Fruit fly (Drosophila melanogaster) whole organism, embryonic: ENCODE results near the gene rhea.

Source experiments
- CG10462 ChIP-seq: fragments of 200-800 bp; sonication (Bioruptor generic); optimal IDR thresholded peaks from 2 replicates; lab custom pipeline; 2016; ENCODE audit warnings: missing biosample characterization, missing genetic modification characterization
- CG10959 ChIP-seq: fragments of 200-800 bp; sonication (Bioruptor generic); IDR thresholded peaks from 2 replicates; pipeline ENCODE4 v1.3.6; 2022; ENCODE audit warnings: missing biosample characterization, missing genetic modification characterization
- CG12219 ChIP-seq: fragments of 200-800 bp; sonication (Bioruptor generic); optimal IDR thresholded peaks from 3 replicates; lab custom pipeline; 2018; ENCODE audit warnings: missing biosample characterization, mild to moderate bottlenecking, missing genetic modification characterization
- CG13424 ChIP-seq: fragments of 200-800 bp; sonication (Bioruptor generic); optimal IDR thresholded peaks from 2 replicates; lab custom pipeline; 2019; ENCODE audit warnings: missing biosample characterization, mild to moderate bottlenecking, missing genetic modification characterization, moderate library complexity
- CG13894 ChIP-seq: fragments of 200-800 bp; sonication (Bioruptor generic); optimal IDR thresholded peaks from 3 replicates; lab custom pipeline; 2018; ENCODE audit warnings: missing biosample characterization, mild to moderate bottlenecking, missing genetic modification characterization, moderate library complexity
- CG14050 ChIP-seq: fragments of 200-800 bp; sonication (Bioruptor generic); IDR thresholded peaks from 3 replicates; pipeline ENCODE4 v1.3.6; 2022; ENCODE audit warnings: missing biosample characterization, missing genetic modification characterization
- CG17186 ChIP-seq: fragments of 200-800 bp; sonication (Bioruptor generic); optimal IDR thresholded peaks from 3 replicates; lab custom pipeline; 2017; ENCODE audit warnings: missing biosample characterization, missing genetic modification reagents, missing genetic modification characterization
- CG17361 ChIP-seq: fragments of 200-800 bp; sonication (Bioruptor generic); IDR thresholded peaks from 3 replicates; pipeline ENCODE4 v1.3.6; 2022; ENCODE audit warnings: missing biosample characterization, missing genetic modification characterization
- CG17385 ChIP-seq: fragments of 200-800 bp; sonication (Bioruptor generic); optimal IDR thresholded peaks from 3 replicates; lab custom pipeline; 2018; ENCODE audit warnings: missing biosample characterization, mild to moderate bottlenecking, missing genetic modification characterization
- CG17568 ChIP-seq: fragments of 200-800 bp; sonication (Bioruptor generic); optimal IDR thresholded peaks from 2 replicates; lab custom pipeline; 2018; ENCODE audit warnings: missing biosample characterization, mild to moderate bottlenecking, missing genetic modification characterization, moderate library complexity
- CG17612 ChIP-seq: fragments of 200-800 bp; sonication (Bioruptor generic); IDR thresholded peaks from 2 replicates; pipeline ENCODE4 v1.3.6; 2022; ENCODE audit warnings: missing biosample characterization, missing genetic modification characterization
- CG18599 ChIP-seq: fragments of 200-800 bp; sonication (Bioruptor generic); optimal IDR thresholded peaks from 3 replicates; lab custom pipeline; 2017; ENCODE audit warnings: missing biosample characterization, missing genetic modification characterization, mild to moderate bottlenecking, moderate library complexity, missing genetic modification reagents
- CG2712 ChIP-seq: fragments of 200-800 bp; optimal IDR thresholded peaks from 3 replicates; lab custom pipeline; 2019; ENCODE audit warnings: missing biosample characterization, mild to moderate bottlenecking, missing genetic modification characterization, moderate library complexity
- CG31224 ChIP-seq: fragments of 200-800 bp; sonication (Bioruptor generic); IDR thresholded peaks from 2 replicates; pipeline ENCODE4 v1.3.6; 2022; ENCODE audit warnings: missing biosample characterization, missing genetic modification characterization
- CG3847 ChIP-seq: fragments of 200-800 bp; sonication (Bioruptor generic); IDR thresholded peaks from 2 replicates; pipeline ENCODE4 v1.3.6; 2022; ENCODE audit warnings: missing biosample characterization, missing genetic modification characterization
- CG4404 ChIP-seq: fragments of 200-800 bp; sonication (Bioruptor generic); IDR thresholded peaks from 2 replicates; pipeline ENCODE4 v1.3.6; 2022; ENCODE audit warnings: missing biosample characterization, missing genetic modification characterization
- CG4424 ChIP-seq: fragments of 200-800 bp; sonication (Bioruptor generic); optimal IDR thresholded peaks from 3 replicates; lab custom pipeline; 2016; ENCODE audit warnings: missing biosample characterization, missing genetic modification characterization
- CG4707 ChIP-seq: fragments of 200-800 bp; sonication (Bioruptor generic); optimal IDR thresholded peaks from 2 replicates; lab custom pipeline; 2018; ENCODE audit warnings: missing biosample characterization, mild to moderate bottlenecking, missing genetic modification characterization, moderate library complexity
- CG9876 ChIP-seq: fragments of 200-800 bp; sonication (Bioruptor generic); optimal IDR thresholded peaks from 2 replicates; lab custom pipeline; 2016; ENCODE audit warnings: missing biosample characterization, missing genetic modification characterization
- CTCF ChIP-seq: fragments of 200-800 bp; sonication (Bioruptor generic); optimal IDR thresholded peaks from 2 replicates; lab custom pipeline; 2017; ENCODE audit warnings: missing biosample characterization, mild to moderate bottlenecking, missing genetic modification characterization, moderate library complexity
- Deaf1 ChIP-seq: fragments of 200-800 bp; optimal IDR thresholded peaks from 3 replicates; lab custom pipeline; 2019; ENCODE audit warnings: missing biosample characterization, mild to moderate bottlenecking, missing genetic modification characterization, moderate library complexity
- E2f1 ChIP-seq: fragments of 200-800 bp; sonication (Bioruptor generic); IDR thresholded peaks from 2 replicates; pipeline ENCODE4 v1.3.6; 2022; ENCODE audit warnings: missing biosample characterization, missing genetic modification characterization
- Fer1 ChIP-seq: fragments of 200-800 bp; sonication (Bioruptor generic); optimal IDR thresholded peaks from 2 replicates; lab custom pipeline; 2017; ENCODE audit warnings: missing biosample characterization, mild to moderate bottlenecking, missing genetic modification characterization
- Hr51 ChIP-seq, 2 experiments: fragments of 200-800 bp; sonication (Bioruptor generic); optimal IDR thresholded peaks; 2 replicates in 1 of 2; 3 replicates in 1 of 2; lab custom pipeline; 2016 to 2018; ENCODE audit warnings: missing biosample characterization in 2 of 2, missing genetic modification characterization in 2 of 2, mild to moderate bottlenecking in 1 of 2, moderate library complexity in 1 of 2
- NK7.1 ChIP-seq: fragments of 200-800 bp; sonication (Bioruptor generic); optimal IDR thresholded peaks from 3 replicates; lab custom pipeline; 2016; ENCODE audit warnings: missing biosample characterization, missing genetic modification characterization
- Nf-YB ChIP-seq: fragments of 200-800 bp; sonication (Bioruptor generic); optimal IDR thresholded peaks from 3 replicates; lab custom pipeline; 2019; ENCODE audit warnings: missing biosample characterization, mild to moderate bottlenecking, missing genetic modification characterization, moderate library complexity
- Nf-YC ChIP-seq: fragments of 200-800 bp; optimal IDR thresholded peaks from 3 replicates; lab custom pipeline; 2019; ENCODE audit warnings: missing biosample characterization, mild to moderate bottlenecking, missing genetic modification characterization, moderate library complexity
- Opbp ChIP-seq: fragments of 200-800 bp; sonication (Bioruptor generic); IDR thresholded peaks from 3 replicates; pipeline ENCODE4 v1.3.6; 2022; ENCODE audit warnings: missing biosample characterization, missing genetic modification characterization; ENCODE audit not compliant: partially characterized antibody
- Rx ChIP-seq: fragments of 200-800 bp; sonication (Bioruptor generic); IDR thresholded peaks from 2 replicates; pipeline ENCODE4 v1.3.6; 2022; ENCODE audit warnings: missing biosample characterization, missing genetic modification characterization
- Scr ChIP-seq: fragments of 200-800 bp; sonication (Bioruptor generic); IDR thresholded peaks from 2 replicates; pipeline ENCODE4 v1.3.6; 2022; ENCODE audit warnings: missing biosample characterization, missing genetic modification characterization; ENCODE audit not compliant: partially characterized antibody
- Sox100B ChIP-seq: fragments of 200-800 bp; sonication (Bioruptor generic); optimal IDR thresholded peaks from 3 replicates; lab custom pipeline; 2018; ENCODE audit warnings: missing biosample characterization, mild to moderate bottlenecking, missing genetic modification characterization
- Tbp ChIP-seq: fragments of >200 bp; optimal IDR thresholded peaks from 2 replicates; lab custom pipeline; 2018; ENCODE audit warnings: missing biosample characterization, missing genetic modification characterization
- ase ChIP-seq: fragments of 200-800 bp; sonication (Bioruptor generic); IDR thresholded peaks from 3 replicates; pipeline ENCODE4 v1.3.6; 2022; ENCODE audit warnings: missing biosample characterization, missing genetic modification characterization
- bab2 ChIP-seq: fragments of 200-800 bp; sonication (Bioruptor generic); optimal IDR thresholded peaks from 2 replicates; lab custom pipeline; 2016; ENCODE audit warnings: missing biosample characterization, missing genetic modification characterization
- bbx ChIP-seq: fragments of 200-800 bp; sonication (Bioruptor generic); IDR thresholded peaks from 2 replicates; pipeline ENCODE4 v1.3.6; 2022; ENCODE audit warnings: missing biosample characterization, missing genetic modification characterization; ENCODE audit not compliant: partially characterized antibody
- ci ChIP-seq: fragments of 200-800 bp; sonication (Bioruptor generic); IDR thresholded peaks from 3 replicates; pipeline ENCODE4 v1.3.6; 2022; ENCODE audit warnings: missing biosample characterization, missing genetic modification characterization
- dmrt11E ChIP-seq: fragments of 200-800 bp; sonication (Bioruptor generic); optimal IDR thresholded peaks from 3 replicates; lab custom pipeline; 2018; ENCODE audit warnings: missing biosample characterization, mild to moderate bottlenecking, missing genetic modification characterization, moderate library complexity
- en ChIP-seq: fragments of 200-800 bp; sonication (Bioruptor generic); optimal IDR thresholded peaks from 2 replicates; lab custom pipeline; 2016; ENCODE audit warnings: missing biosample characterization, missing genetic modification characterization
- eyg ChIP-seq: fragments of 200-800 bp; sonication (Bioruptor generic); optimal IDR thresholded peaks from 3 replicates; lab custom pipeline; 2016; ENCODE audit warnings: missing biosample characterization, missing genetic modification characterization
- fd3F ChIP-seq: fragments of 200-800 bp; sonication (Bioruptor generic); optimal IDR thresholded peaks from 2 replicates; lab custom pipeline; 2018; ENCODE audit warnings: missing biosample characterization, mild to moderate bottlenecking, missing genetic modification characterization, moderate library complexity
- knrl ChIP-seq: fragments of 200-800 bp; sonication (Bioruptor generic); IDR thresholded peaks from 3 replicates; pipeline ENCODE4 v1.3.6; 2022; ENCODE audit warnings: missing biosample characterization, missing genetic modification characterization; ENCODE audit not compliant: partially characterized antibody
- lmd ChIP-seq: fragments of 200-800 bp; sonication (Bioruptor generic); IDR thresholded peaks from 2 replicates; pipeline ENCODE4 v1.3.6; 2022; ENCODE audit warnings: missing biosample characterization, missing genetic modification characterization
- lov ChIP-seq, 2 experiments: fragments of 200-800 bp in 1 of 2; fragments of >200 bp in 1 of 2; sonication (Bioruptor generic) in 1 of 2; IDR thresholded peaks in 1 of 2; optimal IDR thresholded peaks in 1 of 2; 2 replicates in 1 of 2; 3 replicates in 1 of 2; pipeline versions ENCODE4 v1.3.6 to Lab custom; 2017 to 2022; ENCODE audit warnings: missing biosample characterization in 1 of 2, missing genetic modification characterization in 1 of 2
- maf-S ChIP-seq: fragments of 200-800 bp; sonication (Bioruptor generic); optimal IDR thresholded peaks from 2 replicates; lab custom pipeline; 2016; ENCODE audit warnings: missing biosample characterization, missing genetic modification characterization
- pfk ChIP-seq: fragments of 200-800 bp; sonication (Bioruptor generic); optimal IDR thresholded peaks from 2 replicates; lab custom pipeline; 2018; ENCODE audit warnings: missing biosample characterization, mild to moderate bottlenecking, missing genetic modification characterization, moderate library complexity
- shn ChIP-seq: fragments of 200-800 bp; sonication (Bioruptor generic); optimal IDR thresholded peaks from 3 replicates; lab custom pipeline; 2016; ENCODE audit warnings: missing biosample characterization, missing genetic modification characterization
- sima ChIP-seq: fragments of 200-800 bp; sonication (Bioruptor generic); optimal IDR thresholded peaks from 2 replicates; lab custom pipeline; 2016; ENCODE audit warnings: missing biosample characterization, missing genetic modification characterization
- slbo ChIP-seq: fragments of 200-800 bp; sonication (Bioruptor generic); IDR thresholded peaks from 2 replicates; pipeline ENCODE4 v1.3.6; 2022; ENCODE audit warnings: missing biosample characterization, missing genetic modification characterization
- vfl ChIP-seq: fragments of 200-800 bp; sonication (Bioruptor generic); optimal IDR thresholded peaks from 2 replicates; lab custom pipeline; 2016; ENCODE audit warnings: missing biosample characterization, missing genetic modification characterization

The rhea gene

dm6 chr3L:8600752-8601433 is 56.1 kb downstream of the rhea start, which contains the start of the genes Nelf-E and RpL14 (continued):
- TF ChIP-seq shn: peak; percentile 97
- TF ChIP-seq CG17361 (GFP tag; lab: Robert Waterston, UW): peak; percentile 12; the same call in 1 of the 3 replicates
- peak; percentile 83 for TF ChIP-seq CG13424 (tag; lab: Kevin White, UChicago)
- TF ChIP-seq Nf-YB (GFP tag; lab: Kevin White, UChicago): peak; percentile 84
- peak; percentile 85 for TF ChIP-seq E2f1
- TF ChIP-seq Hr51 (GFP tag; optimal IDR thresholded peaks at IDR 0.05; lab: Kevin White, UChicago): peak; percentile 82 to 97
- no peak for TF ChIP-seq CG17568
- peak; percentile 59; the same call in 2 of the 3 replicates for TF ChIP-seq knrl (GFP tag; lab: Robert Waterston, UW)
- TF ChIP-seq ci (GFP tag; lab: Robert Waterston, UW): peak; percentile 99
- peak; percentile 89 for TF ChIP-seq ase (GFP tag; lab: Robert Waterston, UW)
- peak; percentile 97 for TF ChIP-seq CG18599 (GFP tag; lab: Kevin White, UChicago)
- peak; percentile 96 for TF ChIP-seq eyg
- peak; percentile 97 for TF ChIP-seq Fer1 (GFP tag; lab: Kevin White, UChicago)
- TF ChIP-seq maf-S (GFP tag; lab: Kevin White, UChicago): peak; percentile 94
- TF ChIP-seq Rx (GFP tag; lab: Robert Waterston, UW): peak; percentile 92
- TF ChIP-seq bab2 (GFP tag; lab: Kevin White, UChicago): peak; percentile 95
- TF ChIP-seq Scr (GFP tag; lab: Robert Waterston, UW): peak; percentile 53
- TF ChIP-seq CG10462: peak; percentile 77
- TF ChIP-seq NK7.1 (GFP tag; lab: Kevin White, UChicago): peak; percentile 96
- peak; percentile 91 for TF ChIP-seq fd3F (GFP tag; lab: Kevin White, UChicago)
- peak; percentile 61 for TF ChIP-seq bbx
- peak; percentile 95 for TF ChIP-seq CG13894
- peak; percentile 95 for TF ChIP-seq CG4707
- TF ChIP-seq CG9876: peak; percentile 97
- peak; percentile 87 for TF ChIP-seq sima (GFP tag; lab: Kevin White, UChicago)
- TF ChIP-seq Opbp (GFP tag; lab: Robert Waterston, UW): peak; percentile 61; the same call in 1 of the 3 replicates
- TF ChIP-seq CG2712 (tag; lab: Kevin White, UChicago): peak; percentile 92
- peak; percentile 91 for TF ChIP-seq dmrt11E
- peak; percentile 73 for TF ChIP-seq CG4404 (GFP tag; lab: Robert Waterston, UW)
- peak; percentile 89 for TF ChIP-seq CG14050 (GFP tag; lab: Robert Waterston, UW)
- TF ChIP-seq CG12219 (GFP tag; lab: Kevin White, UChicago): peak; percentile 92
- peak; percentile 85 for TF ChIP-seq CG10959 (GFP tag; lab: Robert Waterston, UW)
- peak; percentile 93 for TF ChIP-seq slbo (GFP tag; lab: Robert Waterston, UW)
- TF ChIP-seq CG17385 (GFP tag; lab: Kevin White, UChicago): peak; percentile 92
- peak; percentile 80; the same call in 1 of the 2 replicates for TF ChIP-seq CG17612 (GFP tag; lab: Robert Waterston, UW)
- TF ChIP-seq CG4424: peak; percentile 92
- TF ChIP-seq pfk (GFP tag; lab: Kevin White, UChicago): peak; percentile 85
- TF ChIP-seq Sox100B (GFP tag; lab: Kevin White, UChicago): no peak
- TF ChIP-seq lmd (GFP tag; lab: Robert Waterston, UW): peak; percentile 87
- TF ChIP-seq vfl (GFP tag; lab: Kevin White, UChicago): peak; percentile 91
- TF ChIP-seq Nf-YC (tag; lab: Kevin White, UChicago): peak; percentile 83
- TF ChIP-seq Tbp (GFP tag; lab: Kevin White, UChicago): no peak
- TF ChIP-seq CG17186 (GFP tag; lab: Kevin White, UChicago): peak; percentile 95
- no peak for TF ChIP-seq lov (optimal IDR thresholded peaks at IDR 0.05; lab: Kevin White, UChicago)
- TF ChIP-seq lov (GFP tag; IDR thresholded peaks at IDR 0.05; lab: Robert Waterston, UW): peak; percentile 97
- TF ChIP-seq CG31224 (GFP tag; lab: Robert Waterston, UW): peak; percentile 86
- peak; percentile 70 for TF ChIP-seq CTCF
- TF ChIP-seq en: peak; percentile 90
- no peak for TF ChIP-seq Deaf1 (tag; lab: Kevin White, UChicago)
- TF ChIP-seq CG3847 (GFP tag; lab: Robert Waterston, UW): peak; percentile 97
